Worm (Caenorhabditis elegans) whole organism, L4 larva: Measurements from ENCODE around the gene T05C12.8.
A peak's percentile ranks its signal among the peaks of the same experiment; 100 is the strongest.

Experiments
- aly-2 ChIP-seq: sonication (generic microtip); optimal IDR thresholded peaks from 2 replicates; lab custom pipeline; 2018; ENCODE audit warnings: missing biosample characterization, missing genetic modification characterization
- daf-12 ChIP-seq: fragments of 150-350 bp; optimal IDR thresholded peaks from 2 replicates; lab custom pipeline; 2014; ENCODE audit warnings: missing biosample characterization, missing genetic modification reagents, missing genetic modification characterization
- daf-19 ChIP-seq: fragments of 200-800 bp; sonication (Bioruptor generic); conservative IDR thresholded peaks from 2 replicates; pipeline ENCODE4 v1.3.6; 2022; ENCODE audit warnings: missing genetic modification characterization, missing compliant biosample characterization
- daf-8 ChIP-seq: fragments of 200-800 bp; sonication (Bioruptor generic); IDR thresholded peaks from 2 replicates; pipeline ENCODE4 v1.3.6; 2022; ENCODE audit warnings: missing genetic modification characterization, missing compliant biosample characterization
- hif-1 ChIP-seq, 2 experiments: sonication (generic microtip); optimal IDR thresholded peaks; 2 replicates each; lab custom pipeline; 2016 to 2017; ENCODE audit warnings: missing compliant biosample characterization in 2 of 2, missing genetic modification characterization in 2 of 2, missing genetic modification reagents in 2 of 2, missing genotype in 2 of 2, mild to moderate bottlenecking in 1 of 2
- hlh-11 ChIP-seq: fragments of 200-800 bp; sonication (Bioruptor generic); optimal IDR thresholded peaks from 2 replicates; lab custom pipeline; 2018; ENCODE audit warnings: mild to moderate bottlenecking, missing genetic modification characterization, missing compliant biosample characterization
- nhr-28 ChIP-seq: fragments of 150-350 bp; optimal IDR thresholded peaks from 2 replicates; lab custom pipeline; 2014; ENCODE audit warnings: missing biosample characterization, missing genetic modification characterization
- snpc-1.2 ChIP-seq: fragments of 200-800 bp; sonication (Bioruptor generic); IDR thresholded peaks from 2 replicates; pipeline ENCODE4 v1.3.6; 2022; ENCODE audit warnings: missing genetic modification reagents, missing genetic modification characterization, missing compliant biosample characterization
- zip-2 ChIP-seq: fragments of 150-350 bp; optimal IDR thresholded peaks from 2 replicates; lab custom pipeline; 2014; ENCODE audit warnings: missing biosample characterization, missing genetic modification characterization

DNA sequence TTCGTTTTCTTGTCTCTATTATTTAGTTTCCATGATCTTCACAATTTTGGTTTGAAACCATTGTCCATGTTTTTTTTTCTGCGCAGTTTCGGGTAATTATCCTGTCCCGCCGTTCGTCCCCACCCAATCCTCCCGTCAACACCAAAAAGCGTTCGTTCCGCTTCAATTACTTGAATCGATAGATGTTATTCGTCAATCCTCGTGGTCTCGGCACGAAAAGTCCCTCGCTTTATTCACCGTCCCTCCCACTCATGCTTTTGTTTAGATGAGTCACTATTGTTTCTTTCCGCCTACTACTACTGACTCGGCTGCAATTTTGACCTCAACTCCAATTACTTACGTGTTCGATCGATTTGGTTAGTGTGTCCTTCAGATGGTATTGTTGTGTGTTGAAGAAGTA, 33.1 kb upstream of the T05C12.8 start:
- TF ChIP-seq daf-19 (GFP tag; lab: Robert Waterston, UW) (no peak), hlh-11 (peak; percentile 11), hif-1 (tag; optimal IDR thresholded peaks at IDR 0.05; lab: Kevin White, UChicago) (no peak), nhr-28 (tag; lab: Kevin White, UChicago) (no peak), daf-12 (tag; lab: Kevin White, UChicago) (no peak), aly-2 (tag; lab: Kevin White, UChicago) (no peak), daf-8 (GFP tag; lab: Robert Waterston, UW) (no peak), snpc-1.2 (no peak), zip-2 (tag; lab: Kevin White, UChicago) (no peak)
